Fruit fly (Drosophila melanogaster) Kc167 (cell line): ENCODE measurements around the gene Clp.

Source experiments
- h ChIP-seq: fragments of >200 bp; optimal IDR thresholded peaks from 3 replicates; lab custom pipeline; 2018; ENCODE audit warnings: missing external identifiers
- psq ChIP-seq: fragments of >200 bp; optimal IDR thresholded peaks from 2 replicates; lab custom pipeline; 2017; ENCODE audit warnings: missing external identifiers
- ttk ChIP-seq: sonication (Bioruptor generic); optimal IDR thresholded peaks from 2 replicates; lab custom pipeline; 2017; ENCODE audit warnings: missing external identifiers

- TF ChIP-seq ttk (lab: Kevin White, UChicago) (no peak), psq (lab: Kevin White, UChicago) (no peak), h (no peak)
Measured at dm6 chr2L:789966-790365, 29.8 kb upstream of the Clp start.
